Fruit fly (Drosophila melanogaster): ENCODE results near the gene pygo.

Gene pygo

DNA sequence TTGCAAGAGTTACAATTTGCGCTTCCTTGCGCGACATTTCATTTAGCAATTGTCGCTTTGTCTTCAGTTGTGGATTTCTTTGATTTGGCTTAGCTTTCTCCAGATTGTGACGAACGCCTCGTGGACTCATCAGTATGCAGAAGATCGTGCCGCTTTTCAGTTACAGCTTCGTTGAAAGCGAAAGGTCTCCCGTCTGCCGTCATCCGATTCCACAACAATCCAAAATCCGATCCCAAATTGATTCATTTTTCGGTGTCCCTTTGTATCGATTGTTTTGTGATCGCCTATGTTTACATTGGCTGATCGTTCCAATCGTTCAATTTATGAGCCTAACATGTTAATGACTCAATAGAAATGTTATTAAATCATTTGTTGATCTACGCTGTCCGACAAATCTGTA lies 38.6 kb downstream of the pygo start:
- TF ChIP-seq pdm3 (GFP tag; optimal IDR thresholded peaks at IDR 0.05) (no peak), CG32006 (GFP tag; optimal IDR thresholded peaks at IDR 0.05) (no peak), CG8632 (GFP tag; optimal IDR thresholded peaks at IDR 0.05) (no peak), dsx (GFP tag; optimal IDR thresholded peaks at IDR 0.05; ENCODE audit: poor library complexity, severe bottlenecking) (no peak), esn (GFP tag; optimal IDR thresholded peaks at IDR 0.05) (no peak), CG6808 (GFP tag; optimal IDR thresholded peaks at IDR 0.05) (no peak), CG3032 (tag; optimal IDR thresholded peaks at IDR 0.05) (no peak), Sox15 (GFP tag; optimal IDR thresholded peaks at IDR 0.05) (no peak), CG34406 (GFP tag; optimal IDR thresholded peaks at IDR 0.05) (no peak), CG6163 (GFP tag; IDR thresholded peaks at IDR 0.05) (no peak), CG10669 (GFP tag; optimal IDR thresholded peaks at IDR 0.05) (no peak), Ets96B (tag; optimal IDR thresholded peaks at IDR 0.05) (no peak), Smox (GFP tag; optimal IDR thresholded peaks at IDR 0.05) (no peak), salr (GFP tag; optimal IDR thresholded peaks at IDR 0.05) (no peak), CG8319 (GFP tag; optimal IDR thresholded peaks at IDR 0.05) (no peak), CG31627 (GFP tag; optimal IDR thresholded peaks at IDR 0.05) (no peak), ss (GFP tag; optimal IDR thresholded peaks at IDR 0.05) (no peak), CG11902 (GFP tag; optimal IDR thresholded peaks at IDR 0.05) (no peak), cyc (GFP tag; optimal IDR thresholded peaks at IDR 0.05) (no peak)

DNA sequence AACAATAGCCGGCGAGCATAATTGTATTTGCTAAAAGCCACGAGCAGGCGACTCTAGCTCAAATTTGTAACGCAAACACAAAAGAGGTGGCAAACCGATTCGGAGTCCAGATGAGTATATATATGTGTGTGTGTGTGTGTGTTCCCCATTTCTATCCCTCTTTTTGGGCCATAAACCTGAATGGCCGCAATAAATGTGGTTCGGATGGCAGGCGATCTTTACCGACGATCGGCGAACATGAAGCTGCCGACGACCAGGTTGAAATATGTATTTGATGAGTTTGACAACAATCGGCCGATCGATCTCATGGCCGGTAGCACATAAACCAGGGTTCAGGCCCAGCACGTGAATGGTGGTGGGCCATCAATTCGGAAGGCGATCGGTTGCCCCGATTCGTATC lies 52.6 kb downstream of the pygo start:
- no peak for TF ChIP-seq Eip75B (GFP tag; optimal IDR thresholded peaks at IDR 0.05)
- peak; percentile 10 for TF ChIP-seq fkh (GFP tag; optimal IDR thresholded peaks at IDR 0.05)
